Worm (Caenorhabditis elegans) whole organism, L1 larva: ENCODE data around the gene T28A11.17.

Source experiments
- C04F5.9 ChIP-seq: sonication (generic microtip); optimal IDR thresholded peaks from 2 replicates; lab custom pipeline; 2016; ENCODE audit warnings: missing genetic modification characterization, missing compliant biosample characterization
- C16A3.4 ChIP-seq: fragments of 150-350 bp; optimal IDR thresholded peaks from 2 replicates; lab custom pipeline; 2014; ENCODE audit warnings: missing biosample characterization, missing genetic modification characterization
- aha-1 ChIP-seq: fragments of 150-350 bp; optimal IDR thresholded peaks from 2 replicates; lab custom pipeline; 2014; ENCODE audit warnings: missing biosample characterization, missing genetic modification characterization
- ceh-8 ChIP-seq: fragments of 200-800 bp; sonication (Bioruptor generic); optimal IDR thresholded peaks from 2 replicates; lab custom pipeline; 2018; ENCODE audit warnings: mild to moderate bottlenecking, missing genetic modification characterization, moderate library complexity, missing compliant biosample characterization
- ceh-82 ChIP-seq, 3 experiments: fragments of 150-350 bp in 1 of 3; sonication (generic microtip) in 2 of 3; optimal IDR thresholded peaks; 2 replicates each; lab custom pipeline; 2014 to 2017; ENCODE audit warnings: missing biosample characterization in 3 of 3, missing genetic modification characterization in 3 of 3
- ces-1 ChIP-seq: fragments of 150-350 bp; optimal IDR thresholded peaks from 2 replicates; lab custom pipeline; 2014; ENCODE audit warnings: missing biosample characterization, missing genetic modification reagents, missing genetic modification characterization
- dpl-1 ChIP-seq, 3 experiments: fragments of 150-350 bp in 2 of 3; sonication (generic microtip) in 1 of 3; optimal IDR thresholded peaks; 2 replicates each; lab custom pipeline; 2014 to 2017; ENCODE audit warnings: missing biosample characterization in 3 of 3, missing genetic modification characterization in 3 of 3, missing genetic modification reagents in 3 of 3
- efl-3 ChIP-seq: fragments of 200-800 bp; sonication (Bioruptor generic); optimal IDR thresholded peaks from 2 replicates; lab custom pipeline; 2018; ENCODE audit warnings: mild to moderate bottlenecking, missing genetic modification characterization, missing compliant biosample characterization
- egl-13 ChIP-seq: sonication (generic microtip); optimal IDR thresholded peaks from 2 replicates; lab custom pipeline; 2016; ENCODE audit warnings: missing genotype, missing genetic modification reagents, missing genetic modification characterization, missing compliant biosample characterization
- elt-3 ChIP-seq, 6 experiments: fragments of 150-350 bp in 1 of 6; sonication (generic microtip); optimal IDR thresholded peaks; 2 replicates each; lab custom pipeline; 2017 to 2018; ENCODE audit warnings: missing biosample characterization in 6 of 6, missing genetic modification characterization in 6 of 6, inconsistent platforms in 1 of 6
- ets-5 ChIP-seq: fragments of 200-800 bp; sonication (Bioruptor generic); IDR thresholded peaks from 2 replicates; pipeline ENCODE4 v1.3.6; 2022; ENCODE audit warnings: missing genetic modification characterization, missing compliant biosample characterization
- fkh-4 ChIP-seq: sonication (generic microtip); optimal IDR thresholded peaks from 2 replicates; lab custom pipeline; 2016; ENCODE audit warnings: missing compliant biosample characterization, missing genetic modification characterization, borderline replicate concordance
- fkh-8 ChIP-seq: sonication (generic microtip); optimal IDR thresholded peaks from 2 replicates; lab custom pipeline; 2016; ENCODE audit warnings: mild to moderate bottlenecking, missing genetic modification characterization, missing compliant biosample characterization
- hlh-17 ChIP-seq: fragments of 200-800 bp; sonication (Bioruptor generic); optimal IDR thresholded peaks from 2 replicates; lab custom pipeline; 2018; ENCODE audit warnings: missing genetic modification characterization, mild to moderate bottlenecking, missing compliant biosample characterization, moderate library complexity, borderline replicate concordance
- hlh-4 ChIP-seq: sonication (generic microtip); optimal IDR thresholded peaks from 2 replicates; lab custom pipeline; 2016; ENCODE audit warnings: mild to moderate bottlenecking, missing genetic modification characterization, missing compliant biosample characterization
- hpl-2 ChIP-seq: fragments of 150-350 bp; optimal IDR thresholded peaks from 2 replicates; lab custom pipeline; 2014; ENCODE audit warnings: missing biosample characterization, missing genetic modification reagents, missing genetic modification characterization
- isw-1 ChIP-seq: fragments of 200-800 bp; sonication (Bioruptor generic); IDR thresholded peaks from 2 replicates; pipeline ENCODE4 v1.3.6; 2022; ENCODE audit warnings: missing genetic modification characterization, missing compliant biosample characterization
- jun-1 ChIP-seq: fragments of 150-350 bp; optimal IDR thresholded peaks from 2 replicates; lab custom pipeline; 2014; ENCODE audit warnings: missing biosample characterization, missing genetic modification reagents, missing genetic modification characterization
- lin-13 ChIP-seq: fragments of 150-350 bp; optimal IDR thresholded peaks from 2 replicates; lab custom pipeline; 2014; ENCODE audit warnings: missing biosample characterization, missing genetic modification reagents, missing genetic modification characterization
- lin-14 ChIP-seq: fragments of 200-800 bp; sonication (Bioruptor generic); optimal IDR thresholded peaks from 2 replicates; lab custom pipeline; 2018; ENCODE audit warnings: mild to moderate bottlenecking, missing genetic modification characterization, moderate library complexity, missing compliant biosample characterization
- lin-15B ChIP-seq: fragments of 150-350 bp; sonication (generic microtip); optimal IDR thresholded peaks from 3 replicates; lab custom pipeline; 2014; ENCODE audit warnings: missing biosample characterization, missing genetic modification characterization
- lin-39 ChIP-seq: fragments of 150-350 bp; optimal IDR thresholded peaks from 2 replicates; lab custom pipeline; 2014; ENCODE audit warnings: missing biosample characterization, missing genetic modification reagents, missing genetic modification characterization
- mdl-1 ChIP-seq, 2 experiments: fragments of 150-350 bp; optimal IDR thresholded peaks; 2 replicates each; lab custom pipeline; 2014 to 2017; ENCODE audit warnings: missing biosample characterization in 2 of 2, missing genetic modification characterization in 2 of 2, inconsistent platforms in 1 of 2
- mep-1 ChIP-seq: fragments of 150-350 bp; optimal IDR thresholded peaks from 2 replicates; lab custom pipeline; 2014; ENCODE audit warnings: missing biosample characterization, missing genetic modification characterization
- nhr-12 ChIP-seq: sonication (generic microtip); optimal IDR thresholded peaks from 2 replicates; lab custom pipeline; 2017; ENCODE audit warnings: missing biosample characterization, missing genetic modification characterization
- nhr-19 ChIP-seq: fragments of 200-800 bp; sonication (Bioruptor generic); conservative IDR thresholded peaks from 2 replicates; pipeline ENCODE4 v1.3.6; 2022; ENCODE audit warnings: missing genetic modification characterization, missing compliant biosample characterization
- nhr-20 ChIP-seq: sonication (generic microtip); optimal IDR thresholded peaks from 2 replicates; lab custom pipeline; 2016; ENCODE audit warnings: mild to moderate bottlenecking, missing genetic modification characterization, missing compliant biosample characterization
- nhr-28 ChIP-seq: fragments of 150-350 bp; optimal IDR thresholded peaks from 2 replicates; lab custom pipeline; 2014; ENCODE audit warnings: missing biosample characterization, missing genetic modification characterization
- nhr-47 ChIP-seq: sonication (generic microtip); optimal IDR thresholded peaks from 2 replicates; lab custom pipeline; 2016; ENCODE audit warnings: mild to moderate bottlenecking, missing genetic modification characterization, moderate library complexity, missing compliant biosample characterization
- nhr-71 ChIP-seq: sonication (generic microtip); optimal IDR thresholded peaks from 2 replicates; lab custom pipeline; 2016; ENCODE audit warnings: mild to moderate bottlenecking, missing genetic modification characterization, moderate library complexity, missing compliant biosample characterization
- nhr-76 ChIP-seq: sonication (generic microtip); optimal IDR thresholded peaks from 2 replicates; lab custom pipeline; 2017; ENCODE audit warnings: missing biosample characterization, missing genetic modification characterization
- nhr-77 ChIP-seq: fragments of 150-350 bp; optimal IDR thresholded peaks from 2 replicates; lab custom pipeline; 2014; ENCODE audit warnings: missing biosample characterization, missing genetic modification characterization
- nhr-85 ChIP-seq: sonication (generic microtip); peaks from one replicate; lab custom pipeline; 2016; ENCODE audit warnings: missing genetic modification characterization, inconsistent platforms, missing compliant biosample characterization
- pag-3 ChIP-seq: sonication (generic microtip); optimal IDR thresholded peaks from 2 replicates; lab custom pipeline; 2017; ENCODE audit warnings: missing genetic modification characterization, mild to moderate bottlenecking, missing compliant biosample characterization, antibody characterized with exemption, borderline replicate concordance; ENCODE audit not compliant: insufficient read depth
- pax-3 ChIP-seq: fragments of 200-800 bp; sonication (Bioruptor generic); optimal IDR thresholded peaks from 2 replicates; lab custom pipeline; 2018; ENCODE audit warnings: mild to moderate bottlenecking, missing genetic modification characterization, moderate library complexity, missing compliant biosample characterization
- pqm-1 ChIP-seq: sonication (generic microtip); optimal IDR thresholded peaks from 3 replicates; lab custom pipeline; 2017; ENCODE audit warnings: missing biosample characterization, missing genetic modification characterization
- rnt-1 ChIP-seq: sonication (generic microtip); optimal IDR thresholded peaks from 2 replicates; lab custom pipeline; 2016; ENCODE audit warnings: mild to moderate bottlenecking, missing genetic modification characterization, moderate library complexity, missing compliant biosample characterization
- snpc-4 ChIP-seq: fragments of 150-350 bp; optimal IDR thresholded peaks from 2 replicates; lab custom pipeline; 2014; ENCODE audit warnings: missing biosample characterization, missing genetic modification characterization
- snu-23 ChIP-seq: sonication (generic microtip); optimal IDR thresholded peaks from 2 replicates; lab custom pipeline; 2016; ENCODE audit warnings: missing genetic modification characterization, missing compliant biosample characterization
- sox-4 ChIP-seq: sonication (generic microtip); optimal IDR thresholded peaks from 2 replicates; lab custom pipeline; 2016; ENCODE audit warnings: missing genetic modification characterization, missing compliant biosample characterization
- sup-37 ChIP-seq: fragments of 200-800 bp; sonication (Bioruptor generic); optimal IDR thresholded peaks from 2 replicates; lab custom pipeline; 2018; ENCODE audit warnings: mild to moderate bottlenecking, missing genetic modification characterization, missing compliant biosample characterization
- swsn-7 ChIP-seq: sonication (generic microtip); optimal IDR thresholded peaks from 2 replicates; lab custom pipeline; 2016; ENCODE audit warnings: missing genetic modification characterization, missing compliant biosample characterization
- tbx-2 ChIP-seq: sonication (generic microtip); optimal IDR thresholded peaks from 2 replicates; lab custom pipeline; 2016; ENCODE audit warnings: missing genetic modification characterization, missing compliant biosample characterization
- unc-30 ChIP-seq: sonication (generic microtip); optimal IDR thresholded peaks from 2 replicates; lab custom pipeline; 2017; ENCODE audit warnings: missing biosample characterization, missing genetic modification characterization
- unc-62 ChIP-seq: fragments of 150-350 bp; optimal IDR thresholded peaks from 2 replicates; lab custom pipeline; 2014; ENCODE audit warnings: missing biosample characterization, missing genetic modification reagents, missing genetic modification characterization
- unc-86 ChIP-seq: sonication (generic microtip); optimal IDR thresholded peaks from 2 replicates; lab custom pipeline; 2016; ENCODE audit warnings: missing genetic modification characterization, missing compliant biosample characterization
- vab-15 ChIP-seq: sonication (generic microtip); optimal IDR thresholded peaks from 2 replicates; lab custom pipeline; 2017; ENCODE audit warnings: missing genotype, mild to moderate bottlenecking, missing genetic modification characterization, missing compliant biosample characterization
- xbp-1 ChIP-seq: sonication (generic microtip); optimal IDR thresholded peaks from 2 replicates; lab custom pipeline; 2016; ENCODE audit warnings: missing genetic modification characterization, missing compliant biosample characterization
- zip-4 ChIP-seq: fragments of 200-800 bp; sonication (Bioruptor generic); optimal IDR thresholded peaks from 2 replicates; lab custom pipeline; 2018; ENCODE audit warnings: mild to moderate bottlenecking, missing genetic modification characterization, moderate library complexity, missing compliant biosample characterization
- ztf-11 ChIP-seq, 2 experiments: sonication (generic microtip); optimal IDR thresholded peaks; 2 replicates each; lab custom pipeline; 2016 to 2017; ENCODE audit warnings: missing genetic modification characterization in 2 of 2, missing biosample characterization in 1 of 2, missing compliant biosample characterization in 1 of 2

The T28A11.17 gene

ce11 chrV:3266189-3266588 lies at the start of gene T28A11.17:
TSS of gene T28A11.17 (minus strand) at chrV:3266289.
- TF ChIP-seq ces-1 (GFP tag; lab: Kevin White, UChicago) (no peak), snu-23 (GFP tag; lab: Kevin White, UChicago) (no peak), pax-3 (no peak), xbp-1 (tag; lab: Kevin White, UChicago) (no peak), swsn-7 (tag; lab: Kevin White, UChicago) (no peak), C16A3.4 (tag; lab: Kevin White, UChicago) (no peak), unc-30 (tag; lab: Kevin White, UChicago) (no peak), jun-1 (tag; lab: Kevin White, UChicago) (no peak), rnt-1 (no peak), hlh-4 (tag; lab: Kevin White, UChicago) (no peak), tbx-2 (tag; lab: Kevin White, UChicago) (no peak), dpl-1 (GFP tag; optimal IDR thresholded peaks at IDR 0.05; lab: Kevin White, UChicago) (no peak), zip-4 (GFP tag; lab: Kevin White, UChicago) (no peak)

DNA sequence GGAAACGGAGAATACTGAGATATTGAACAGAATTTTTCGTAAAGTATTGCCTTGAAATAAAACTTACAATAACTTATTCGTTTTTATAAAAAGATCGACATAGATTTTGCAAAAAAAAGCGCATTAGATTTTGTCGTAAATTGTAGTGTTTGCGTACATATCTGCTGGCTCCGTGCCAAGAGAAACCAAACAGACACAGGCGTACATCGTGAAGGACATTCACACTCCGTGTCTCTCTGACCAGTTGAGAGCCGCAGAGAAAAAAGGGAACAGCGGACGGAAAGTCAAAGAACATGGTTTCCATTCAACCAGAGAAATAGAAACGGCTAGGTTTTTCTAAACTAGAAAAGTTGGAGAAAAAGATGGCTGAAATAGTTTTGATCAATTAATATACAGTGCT lies 49.2 kb upstream of the T28A11.17 start, which contains the start of gene arrd-19:
TSS of gene arrd-19 (minus strand) at position 209 of the 400 bp plus-strand sequence.
- peak; percentile 82 for TF ChIP-seq snu-23 (GFP tag; lab: Kevin White, UChicago)
- peak; percentile 98 for TF ChIP-seq lin-14 (GFP tag; lab: Kevin White, UChicago)
- no peak for TF ChIP-seq sup-37 (GFP tag; lab: Kevin White, UChicago)
- no peak for TF ChIP-seq nhr-12 (tag; lab: Kevin White, UChicago)
- TF ChIP-seq dpl-1 (GFP tag; optimal IDR thresholded peaks at IDR 0.05; lab: Kevin White, UChicago), result peak; percentile 46 to 76 (median 63)
- no peak for TF ChIP-seq C04F5.9 (tag; lab: Kevin White, UChicago)
- peak; percentile 73 for TF ChIP-seq tbx-2 (tag; lab: Kevin White, UChicago)
- TF ChIP-seq rnt-1, result peak; percentile 78
- TF ChIP-seq mep-1 (tag; lab: Kevin White, UChicago), result peak; percentile 88
- TF ChIP-seq nhr-19 (GFP tag; lab: Robert Waterston, UW), result peak; percentile 77
- TF ChIP-seq pqm-1 (tag; lab: Kevin White, UChicago), result no peak
- TF ChIP-seq lin-13 (GFP tag; lab: Kevin White, UChicago), result peak; percentile 38
- peak in 2 of 6 experiments; percentile 5 to 30 for TF ChIP-seq elt-3 (tag; optimal IDR thresholded peaks at IDR 0.05; lab: Kevin White, UChicago)
- TF ChIP-seq sox-4, result no peak
- TF ChIP-seq vab-15 (tag; lab: Kevin White, UChicago), result no peak
- no peak for TF ChIP-seq fkh-4 (tag; lab: Kevin White, UChicago)
- peak; percentile 72 for TF ChIP-seq nhr-77 (tag; lab: Kevin White, UChicago)
- TF ChIP-seq nhr-20 (tag; lab: Kevin White, UChicago), result peak; percentile 84
- no peak for TF ChIP-seq nhr-28 (tag; lab: Kevin White, UChicago)
- TF ChIP-seq snpc-4 (tag; lab: Kevin White, UChicago), result peak; percentile 54
- TF ChIP-seq hpl-2 (GFP tag; lab: Kevin White, UChicago), result no peak
- TF ChIP-seq efl-3 (GFP tag; lab: Kevin White, UChicago), result no peak
- TF ChIP-seq ztf-11 (tag; optimal IDR thresholded peaks at IDR 0.05; lab: Kevin White, UChicago), result no peak
- TF ChIP-seq mdl-1 (tag; optimal IDR thresholded peaks at IDR 0.05; lab: Kevin White, UChicago), result peak in 1 of 2 experiments; percentile 71
- TF ChIP-seq pax-3, result no peak
- TF ChIP-seq unc-86 (tag; lab: Kevin White, UChicago), result peak; percentile 39
- TF ChIP-seq aha-1 (tag; lab: Kevin White, UChicago), result no peak
- TF ChIP-seq ceh-82 (tag; optimal IDR thresholded peaks at IDR 0.05; lab: Kevin White, UChicago), result peak in 2 of 3 experiments; percentile 36 to 76
- no peak for TF ChIP-seq unc-30 (tag; lab: Kevin White, UChicago)
- TF ChIP-seq nhr-85 (tag; lab: Kevin White, UChicago), result peak; percentile 97
- peak; percentile 67 for TF ChIP-seq pag-3
- TF ChIP-seq ets-5 (GFP tag; lab: Robert Waterston, UW), result no peak
- peak; percentile 38; the same call in 1 of the 2 replicates for TF ChIP-seq isw-1 (GFP tag; lab: Robert Waterston, UW)
- no peak for TF ChIP-seq ceh-8
- peak; percentile 21 for TF ChIP-seq lin-15B (tag; lab: Kevin White, UChicago)
- TF ChIP-seq fkh-8 (tag; lab: Kevin White, UChicago), result peak; percentile 66
- no peak for TF ChIP-seq hlh-17
- TF ChIP-seq lin-39 (tag; lab: Kevin White, UChicago), result no peak
- TF ChIP-seq egl-13, result peak; percentile 19
- peak; percentile 88 for TF ChIP-seq nhr-71 (tag; lab: Kevin White, UChicago)
- no peak for TF ChIP-seq unc-62
- no peak for TF ChIP-seq nhr-76 (tag; lab: Kevin White, UChicago)
- TF ChIP-seq nhr-47 (tag; lab: Kevin White, UChicago), result peak; percentile 69
